Fruit fly (Drosophila melanogaster) whole organism, embryonic: ENCODE measurements around the gene Or19a.
A peak's percentile ranks its signal among the peaks of the same experiment; 100 is the strongest.

Source experiments
- Asciz ChIP-seq: fragments of 200-800 bp; sonication (Bioruptor generic); optimal IDR thresholded peaks from 2 replicates; lab custom pipeline; 2017; ENCODE audit warnings: missing biosample characterization, mild to moderate bottlenecking, missing genetic modification characterization, missing genetic modification reagents
- Bgb ChIP-seq: fragments of 200-800 bp; sonication (Bioruptor generic); IDR thresholded peaks from 2 replicates; pipeline ENCODE4 v1.3.6; 2022; ENCODE audit warnings: missing biosample characterization, missing genetic modification characterization; ENCODE audit not compliant: partially characterized antibody
- CG10274 ChIP-seq: fragments of 200-800 bp; sonication (Bioruptor generic); optimal IDR thresholded peaks from 3 replicates; lab custom pipeline; 2017; ENCODE audit warnings: missing biosample characterization, mild to moderate bottlenecking, missing genetic modification characterization
- CG10462 ChIP-seq: fragments of 200-800 bp; sonication (Bioruptor generic); optimal IDR thresholded peaks from 2 replicates; lab custom pipeline; 2016; ENCODE audit warnings: missing biosample characterization, missing genetic modification characterization
- CG10565 ChIP-seq: fragments of 200-800 bp; sonication (Bioruptor generic); optimal IDR thresholded peaks from 3 replicates; lab custom pipeline; 2016; ENCODE audit warnings: missing biosample characterization, mild to moderate bottlenecking, missing genetic modification characterization
- CG11504 ChIP-seq: fragments of 200-800 bp; sonication (Bioruptor generic); optimal IDR thresholded peaks from 3 replicates; lab custom pipeline; 2019; ENCODE audit warnings: missing biosample characterization, mild to moderate bottlenecking, missing genetic modification characterization, moderate library complexity
- CG12391 ChIP-seq: fragments of 200-800 bp; sonication (Bioruptor generic); optimal IDR thresholded peaks from 3 replicates; lab custom pipeline; 2018; ENCODE audit warnings: missing biosample characterization, mild to moderate bottlenecking, missing genetic modification characterization, moderate library complexity
- CG13894 ChIP-seq: fragments of 200-800 bp; sonication (Bioruptor generic); optimal IDR thresholded peaks from 3 replicates; lab custom pipeline; 2018; ENCODE audit warnings: missing biosample characterization, mild to moderate bottlenecking, missing genetic modification characterization, moderate library complexity
- CG15514 ChIP-seq: fragments of 200-800 bp; sonication (Bioruptor generic); optimal IDR thresholded peaks from 3 replicates; lab custom pipeline; 2017; ENCODE audit warnings: missing biosample characterization, missing genetic modification characterization, mild to moderate bottlenecking, moderate library complexity, missing genetic modification reagents
- CG15601 ChIP-seq: fragments of 200-800 bp; sonication (Bioruptor generic); optimal IDR thresholded peaks from 3 replicates; lab custom pipeline; 2019; ENCODE audit warnings: missing biosample characterization, mild to moderate bottlenecking, missing genetic modification characterization, moderate library complexity
- CG17829 ChIP-seq: fragments of 200-800 bp; optimal IDR thresholded peaks from 2 replicates; lab custom pipeline; 2019; ENCODE audit warnings: missing biosample characterization, mild to moderate bottlenecking, missing genetic modification characterization, moderate library complexity
- CG18262 ChIP-seq: fragments of 200-800 bp; optimal IDR thresholded peaks from 3 replicates; lab custom pipeline; 2019; ENCODE audit warnings: missing biosample characterization, mild to moderate bottlenecking, missing genetic modification characterization, moderate library complexity
- CG42726 ChIP-seq: fragments of 200-800 bp; sonication (Bioruptor generic); IDR thresholded peaks from 2 replicates; pipeline ENCODE4 v1.3.6; 2022; ENCODE audit warnings: missing biosample characterization, missing genetic modification characterization; ENCODE audit not compliant: partially characterized antibody
- CG4282 ChIP-seq: fragments of 200-800 bp; sonication (Bioruptor generic); optimal IDR thresholded peaks from 2 replicates; lab custom pipeline; 2016; ENCODE audit warnings: missing biosample characterization, missing genetic modification characterization
- CG4328 ChIP-seq: fragments of 200-800 bp; sonication (Bioruptor generic); optimal IDR thresholded peaks from 3 replicates; lab custom pipeline; 2017; ENCODE audit warnings: missing biosample characterization, missing genetic modification reagents, missing genetic modification characterization
- CG7987 ChIP-seq: fragments of 200-800 bp; sonication (Bioruptor generic); optimal IDR thresholded peaks from 2 replicates; lab custom pipeline; 2018; ENCODE audit warnings: missing biosample characterization, mild to moderate bottlenecking, missing genetic modification characterization, moderate library complexity
- CG8290 ChIP-seq, 3 experiments: fragments of 200-800 bp; sonication (Bioruptor generic); optimal IDR thresholded peaks; 2 replicates each; lab custom pipeline; 2016 to 2019; ENCODE audit warnings: missing biosample characterization in 3 of 3, missing genetic modification characterization in 3 of 3, mild to moderate bottlenecking in 2 of 3, moderate library complexity in 1 of 3
- CG9727 ChIP-seq: fragments of 200-800 bp; sonication (Bioruptor generic); optimal IDR thresholded peaks from 3 replicates; lab custom pipeline; 2017; ENCODE audit warnings: missing biosample characterization, mild to moderate bottlenecking, missing genetic modification characterization
- CG9817 ChIP-seq: fragments of 200-800 bp; sonication (Bioruptor generic); optimal IDR thresholded peaks from 2 replicates; lab custom pipeline; 2018; ENCODE audit warnings: missing biosample characterization, mild to moderate bottlenecking, missing genetic modification characterization, moderate library complexity
- Ets65A ChIP-seq: fragments of 200-800 bp; sonication (Bioruptor generic); peaks from one replicate; lab custom pipeline; 2016; ENCODE audit warnings: missing biosample characterization, missing genetic modification characterization
- Ets97D ChIP-seq: fragments of 200-800 bp; sonication (Bioruptor generic); optimal IDR thresholded peaks from 3 replicates; lab custom pipeline; 2016; ENCODE audit warnings: missing biosample characterization, missing genetic modification characterization
- HHEX ChIP-seq: fragments of 200-800 bp; sonication (Bioruptor generic); optimal IDR thresholded peaks from 3 replicates; lab custom pipeline; 2017; ENCODE audit warnings: missing biosample characterization, mild to moderate bottlenecking, missing genetic modification characterization, missing genetic modification reagents
- Jarid2 ChIP-seq: fragments of 200-800 bp; sonication (Bioruptor generic); optimal IDR thresholded peaks from 3 replicates; lab custom pipeline; 2017; ENCODE audit warnings: mild to moderate bottlenecking, missing biosample characterization, missing genetic modification reagents, missing genetic modification characterization
- Kr ChIP-seq: fragments of 200-800 bp; sonication (Bioruptor generic); optimal IDR thresholded peaks from 2 replicates; lab custom pipeline; 2017; ENCODE audit warnings: missing biosample characterization, mild to moderate bottlenecking, missing genetic modification characterization
- NC2α ChIP-seq: fragments of 200-800 bp; sonication (Bioruptor generic); optimal IDR thresholded peaks from 2 replicates; lab custom pipeline; 2016; ENCODE audit warnings: missing biosample characterization, missing genetic modification characterization
- Nf-YA ChIP-seq: fragments of 200-800 bp; sonication (Bioruptor generic); IDR thresholded peaks from 2 replicates; pipeline ENCODE4 v1.3.6; 2022; ENCODE audit warnings: missing biosample characterization, missing genetic modification characterization
- Optix ChIP-seq: fragments of 200-800 bp; sonication (Bioruptor generic); IDR thresholded peaks from 3 replicates; pipeline ENCODE4 v1.3.6; 2022; ENCODE audit warnings: missing biosample characterization, missing genetic modification characterization
- Poxn ChIP-seq: fragments of 200-800 bp; sonication (Bioruptor generic); IDR thresholded peaks from 2 replicates; pipeline ENCODE4 v1.3.6; 2022; ENCODE audit warnings: missing biosample characterization, missing genetic modification characterization
- Side ChIP-seq: fragments of 200-800 bp; sonication (Bioruptor generic); optimal IDR thresholded peaks from 2 replicates; lab custom pipeline; 2016; ENCODE audit warnings: missing biosample characterization, missing genetic modification characterization
- Sox102F ChIP-seq: fragments of 200-800 bp; sonication (Bioruptor generic); optimal IDR thresholded peaks from 2 replicates; lab custom pipeline; 2018; ENCODE audit warnings: missing biosample characterization, mild to moderate bottlenecking, missing genetic modification characterization, moderate library complexity
- amos ChIP-seq: fragments of 200-800 bp; sonication (Bioruptor generic); IDR thresholded peaks from 2 replicates; pipeline ENCODE4 v1.3.6; 2022; ENCODE audit warnings: missing biosample characterization, missing genetic modification characterization; ENCODE audit not compliant: partially characterized antibody
- bigmax ChIP-seq: fragments of 200-800 bp; sonication (Bioruptor generic); optimal IDR thresholded peaks from 2 replicates; lab custom pipeline; 2018; ENCODE audit warnings: missing biosample characterization, mild to moderate bottlenecking, missing genetic modification characterization
- ci ChIP-seq: fragments of 200-800 bp; sonication (Bioruptor generic); IDR thresholded peaks from 3 replicates; pipeline ENCODE4 v1.3.6; 2022; ENCODE audit warnings: missing biosample characterization, missing genetic modification characterization
- croc ChIP-seq: fragments of 200-800 bp; sonication (Bioruptor generic); conservative IDR thresholded peaks from 3 replicates; pipeline ENCODE4 v1.3.6; 2022; ENCODE audit warnings: missing biosample characterization, missing genetic modification characterization
- crol ChIP-seq: fragments of 200-800 bp; sonication (Bioruptor generic); IDR thresholded peaks from 2 replicates; pipeline ENCODE4 v1.3.6; 2022; ENCODE audit warnings: missing biosample characterization, missing genetic modification characterization
- da ChIP-seq: fragments of 200-800 bp; sonication (Bioruptor generic); optimal IDR thresholded peaks from 2 replicates; lab custom pipeline; 2016; ENCODE audit warnings: missing biosample characterization, missing genetic modification characterization
- fd3F ChIP-seq: fragments of 200-800 bp; sonication (Bioruptor generic); optimal IDR thresholded peaks from 2 replicates; lab custom pipeline; 2018; ENCODE audit warnings: missing biosample characterization, mild to moderate bottlenecking, missing genetic modification characterization, moderate library complexity
- jumu ChIP-seq: fragments of 200-800 bp; sonication (Bioruptor generic); optimal IDR thresholded peaks from 3 replicates; lab custom pipeline; 2016; ENCODE audit warnings: missing biosample characterization, missing genetic modification characterization
- lmd ChIP-seq: fragments of 200-800 bp; sonication (Bioruptor generic); IDR thresholded peaks from 2 replicates; pipeline ENCODE4 v1.3.6; 2022; ENCODE audit warnings: missing biosample characterization, missing genetic modification characterization
- nmo ChIP-seq: fragments of 200-800 bp; sonication (Bioruptor generic); optimal IDR thresholded peaks from 2 replicates; lab custom pipeline; 2018; ENCODE audit warnings: missing biosample characterization, mild to moderate bottlenecking, missing genetic modification characterization, moderate library complexity
- oc ChIP-seq: fragments of 200-800 bp; sonication (Bioruptor generic); optimal IDR thresholded peaks from 2 replicates; lab custom pipeline; 2018; ENCODE audit warnings: missing biosample characterization, mild to moderate bottlenecking, missing genetic modification characterization, moderate library complexity
- pita ChIP-seq: fragments of 200-800 bp; sonication (Bioruptor generic); optimal IDR thresholded peaks from 2 replicates; lab custom pipeline; 2017; ENCODE audit warnings: missing biosample characterization, mild to moderate bottlenecking, missing genetic modification characterization
- repo ChIP-seq: fragments of 200-800 bp; sonication (Bioruptor generic); optimal IDR thresholded peaks from 2 replicates; lab custom pipeline; 2016; ENCODE audit warnings: missing biosample characterization, missing genetic modification characterization
- run ChIP-seq: fragments of 200-800 bp; sonication (Bioruptor generic); optimal IDR thresholded peaks from 3 replicates; lab custom pipeline; 2018; ENCODE audit warnings: missing biosample characterization, mild to moderate bottlenecking, missing genetic modification characterization
- tgo ChIP-seq: fragments of 200-800 bp; sonication (Bioruptor generic); IDR thresholded peaks from 3 replicates; pipeline ENCODE4 v1.3.6; 2022; ENCODE audit warnings: missing biosample characterization, missing genetic modification characterization
- trem ChIP-seq: fragments of 200-800 bp; optimal IDR thresholded peaks from 3 replicates; lab custom pipeline; 2019; ENCODE audit warnings: missing biosample characterization, mild to moderate bottlenecking, missing genetic modification characterization, moderate library complexity
- unc-4 ChIP-seq: fragments of 200-800 bp; sonication (Bioruptor generic); IDR thresholded peaks from 2 replicates; pipeline ENCODE4 v1.3.6; 2022; ENCODE audit warnings: missing biosample characterization, missing genetic modification characterization; ENCODE audit not compliant: partially characterized antibody
- vnd ChIP-seq: fragments of 200-800 bp; sonication (Bioruptor generic); IDR thresholded peaks from 3 replicates; pipeline ENCODE4 v1.3.6; 2022; ENCODE audit warnings: missing biosample characterization, missing genetic modification characterization; ENCODE audit not compliant: partially characterized antibody
- zen ChIP-seq: fragments of 200-800 bp; sonication (Bioruptor generic); optimal IDR thresholded peaks from 3 replicates; lab custom pipeline; 2018; ENCODE audit warnings: missing biosample characterization, mild to moderate bottlenecking, missing genetic modification characterization, moderate library complexity

The Or19a gene

DNA sequence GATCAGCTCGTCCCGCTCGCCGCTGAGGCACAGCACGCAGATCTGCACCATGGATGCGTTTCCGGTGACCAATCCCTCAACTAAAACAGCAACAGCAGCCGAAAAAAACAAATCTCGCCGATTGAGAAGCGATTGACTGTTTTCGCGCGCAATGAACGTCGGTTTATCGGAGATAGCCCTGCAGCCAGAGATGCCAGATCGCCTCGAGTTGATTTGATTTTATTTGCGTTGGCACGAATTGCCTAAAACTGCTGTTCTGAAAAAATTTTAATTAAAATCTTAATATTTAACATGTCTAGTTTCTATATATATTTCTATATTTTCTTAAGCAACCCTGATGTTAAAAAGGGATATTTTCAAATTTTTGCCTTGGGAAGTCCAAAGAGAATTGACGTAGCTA lies 19.6 kb upstream of the Or19a start (continued):
- peak; percentile 30; the same call in 1 of the 2 replicates for TF ChIP-seq Bgb (GFP tag; lab: Robert Waterston, UW)
- TF ChIP-seq CG11504 (tag; lab: Kevin White, UChicago) = peak; percentile 7
- no peak for TF ChIP-seq Poxn (GFP tag; lab: Robert Waterston, UW)
- no peak for TF ChIP-seq CG8290 (GFP tag; optimal IDR thresholded peaks at IDR 0.05; lab: Kevin White, UChicago)
- peak in 1 of 2 experiments; percentile 27 for TF ChIP-seq CG8290 (tag; optimal IDR thresholded peaks at IDR 0.05; lab: Kevin White, UChicago)
- peak; percentile 36; the same call in 1 of the 2 replicates for TF ChIP-seq amos (GFP tag; lab: Robert Waterston, UW)
- no peak for TF ChIP-seq CG4282 (GFP tag; lab: Kevin White, UChicago)
- TF ChIP-seq CG9727 (GFP tag; lab: Kevin White, UChicago) = no peak
- TF ChIP-seq repo = no peak
- no peak for TF ChIP-seq CG7987 (GFP tag; lab: Kevin White, UChicago)
- TF ChIP-seq trem (tag; lab: Kevin White, UChicago) = peak; percentile 4
- TF ChIP-seq ci = no peak
- peak; percentile 8 for TF ChIP-seq CG9817
- no peak for TF ChIP-seq oc (tag; lab: Kevin White, UChicago)
- peak; percentile 30 for TF ChIP-seq CG17829 (tag; lab: Kevin White, UChicago)
- TF ChIP-seq bigmax = no peak
- no peak for TF ChIP-seq da (GFP tag; lab: Kevin White, UChicago)
- TF ChIP-seq Ets97D = peak; percentile 16

DNA sequence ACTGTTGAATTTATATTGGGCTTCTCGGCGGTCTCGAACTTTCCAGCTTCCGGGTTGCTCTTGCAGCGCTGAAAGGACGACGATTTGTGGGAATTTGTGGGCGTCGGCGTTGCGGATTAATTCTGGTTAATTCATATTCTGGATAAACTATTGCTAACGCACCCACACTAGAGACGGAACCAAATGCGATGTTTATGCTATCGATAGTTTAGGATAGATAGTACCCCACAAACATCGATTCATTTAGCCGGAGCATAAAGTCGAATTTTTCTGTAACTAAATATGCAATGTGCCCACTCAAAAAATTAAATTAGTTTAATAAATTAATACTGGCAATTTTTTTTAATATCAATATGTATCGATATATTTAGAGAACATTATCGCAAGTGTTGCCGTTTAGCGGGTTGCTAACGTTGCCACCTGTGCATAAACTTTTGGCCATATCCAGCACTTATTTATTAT lies 16.7 kb upstream of the Or19a start, which contains the start of gene Rab35:
Gene Rab35 (minus strand): TSS at position 194 of the 462 bp plus-strand sequence.
- TF ChIP-seq CG42726 (GFP tag; lab: Robert Waterston, UW) (peak; percentile 84; the same call in 1 of the 2 replicates), zen (peak; percentile 33), jumu (GFP tag; lab: Kevin White, UChicago) (no peak), run (no peak), CG4328 (GFP tag; lab: Kevin White, UChicago) (no peak), NC2α (GFP tag; lab: Kevin White, UChicago) (no peak), Sox102F (GFP tag; lab: Kevin White, UChicago) (no peak), crol (GFP tag; lab: Robert Waterston, UW) (no peak), CG13894 (no peak), Nf-YA (no peak), Optix (GFP tag; lab: Robert Waterston, UW) (no peak), Jarid2 (GFP tag; lab: Kevin White, UChicago) (no peak), pita (GFP tag; lab: Kevin White, UChicago) (no peak), CG12391 (tag; lab: Kevin White, UChicago) (peak; percentile 57), CG15514 (peak; percentile 40), lmd (GFP tag; lab: Robert Waterston, UW) (no peak), CG9727 (GFP tag; lab: Kevin White, UChicago) (no peak), Side (GFP tag; lab: Kevin White, UChicago) (no peak), vnd (GFP tag; lab: Robert Waterston, UW) (peak; percentile 94), CG15601 (tag; lab: Kevin White, UChicago) (no peak), HHEX (GFP tag; lab: Kevin White, UChicago) (no peak), fd3F (GFP tag; lab: Kevin White, UChicago) (no peak), CG18262 (tag; lab: Kevin White, UChicago) (no peak), CG10274 (GFP tag; lab: Kevin White, UChicago) (no peak), oc (tag; lab: Kevin White, UChicago) (no peak), Asciz (GFP tag; lab: Kevin White, UChicago) (no peak), nmo (GFP tag; lab: Kevin White, UChicago) (peak; percentile 64), Kr (GFP tag; lab: Kevin White, UChicago) (no peak), CG10565 (GFP tag; lab: Kevin White, UChicago) (no peak), Ets65A (peak; percentile 57), CG10462 (GFP tag; lab: Kevin White, UChicago) (no peak), tgo (GFP tag; lab: Robert Waterston, UW) (no peak), unc-4 (GFP tag; lab: Robert Waterston, UW) (peak; percentile 92), croc (GFP tag; lab: Robert Waterston, UW) (no peak)
